Worm (Caenorhabditis elegans) whole organism, L1 larva: Measurements from ENCODE around the gene sth-1.

Source experiments
- alr-1 ChIP-seq: fragments of 200-800 bp; sonication (Bioruptor generic); optimal IDR thresholded peaks from 2 replicates; lab custom pipeline; 2018; ENCODE audit warnings: borderline replicate concordance, mild to moderate bottlenecking, missing genetic modification characterization, missing compliant biosample characterization
- ceh-82 ChIP-seq, 3 experiments: fragments of 150-350 bp in 1 of 3; sonication (generic microtip) in 2 of 3; optimal IDR thresholded peaks; 2 replicates each; lab custom pipeline; 2014 to 2017; ENCODE audit warnings: missing biosample characterization in 3 of 3, missing genetic modification characterization in 3 of 3
- ces-1 ChIP-seq: fragments of 150-350 bp; optimal IDR thresholded peaks from 2 replicates; lab custom pipeline; 2014; ENCODE audit warnings: missing biosample characterization, missing genetic modification reagents, missing genetic modification characterization
- fkh-10 ChIP-seq: sonication (generic microtip); optimal IDR thresholded peaks from 2 replicates; lab custom pipeline; 2017; ENCODE audit warnings: missing biosample characterization, missing genetic modification reagents, missing genetic modification characterization
- fos-1 ChIP-seq: fragments of 150-350 bp; optimal IDR thresholded peaks from 2 replicates; lab custom pipeline; 2014; ENCODE audit warnings: missing biosample characterization, missing genetic modification characterization
- lir-3 ChIP-seq: sonication (generic microtip); optimal IDR thresholded peaks from 2 replicates; lab custom pipeline; 2016; ENCODE audit warnings: mild to moderate bottlenecking, missing genetic modification characterization, moderate library complexity, missing compliant biosample characterization; ENCODE audit not compliant: poor library complexity
- nhr-77 ChIP-seq: fragments of 150-350 bp; optimal IDR thresholded peaks from 2 replicates; lab custom pipeline; 2014; ENCODE audit warnings: missing biosample characterization, missing genetic modification characterization
- pqm-1 ChIP-seq: sonication (generic microtip); optimal IDR thresholded peaks from 3 replicates; lab custom pipeline; 2017; ENCODE audit warnings: missing biosample characterization, missing genetic modification characterization
- skn-1 ChIP-seq: fragments of 150-350 bp; optimal IDR thresholded peaks from 2 replicates; lab custom pipeline; 2014; ENCODE audit warnings: missing biosample characterization, missing genetic modification characterization
- sup-37 ChIP-seq: fragments of 200-800 bp; sonication (Bioruptor generic); optimal IDR thresholded peaks from 2 replicates; lab custom pipeline; 2018; ENCODE audit warnings: mild to moderate bottlenecking, missing genetic modification characterization, missing compliant biosample characterization
- unc-130 ChIP-seq: fragments of 150-350 bp; optimal IDR thresholded peaks from 2 replicates; lab custom pipeline; 2017; ENCODE audit warnings: missing biosample characterization, missing genetic modification characterization, inconsistent platforms
- unc-30 ChIP-seq: sonication (generic microtip); optimal IDR thresholded peaks from 2 replicates; lab custom pipeline; 2017; ENCODE audit warnings: missing biosample characterization, missing genetic modification characterization
- ztf-11 ChIP-seq, 2 experiments: sonication (generic microtip); optimal IDR thresholded peaks; 2 replicates each; lab custom pipeline; 2016 to 2017; ENCODE audit warnings: missing genetic modification characterization in 2 of 2, missing biosample characterization in 1 of 2, missing compliant biosample characterization in 1 of 2

- TF ChIP-seq nhr-77 (tag; lab: Kevin White, UChicago) (no peak), sup-37 (GFP tag; lab: Kevin White, UChicago) (no peak), unc-130 (tag; lab: Kevin White, UChicago) (no peak), ztf-11 (tag; optimal IDR thresholded peaks at IDR 0.05; lab: Kevin White, UChicago) (no peak), alr-1 (no peak), unc-30 (no peak), skn-1 (tag; lab: Kevin White, UChicago) (no peak), ceh-82 (tag; optimal IDR thresholded peaks at IDR 0.05; lab: Kevin White, UChicago) (no peak), ces-1 (GFP tag; lab: Kevin White, UChicago) (no peak), lir-3 (tag; lab: Kevin White, UChicago) (no peak), fkh-10 (GFP tag; lab: Kevin White, UChicago) (no peak), fos-1 (tag; lab: Kevin White, UChicago) (no peak), pqm-1 (tag; lab: Kevin White, UChicago) (no peak)
These were observed 23.0 kb upstream of the sth-1 start, which contains the start of gene oma-2 for ce11 chrV:8028825-8029489.
